Fruit fly (Drosophila melanogaster) whole organism, embryonic: ENCODE data around the gene CG44476.
A peak's percentile ranks its signal among the peaks of the same experiment; 100 is the strongest.

Source experiments
- ATbp ChIP-seq: fragments of 200-800 bp; sonication (Bioruptor generic); optimal IDR thresholded peaks from 2 replicates; lab custom pipeline; 2017; ENCODE audit warnings: missing biosample characterization, mild to moderate bottlenecking, missing genetic modification characterization, missing genetic modification reagents
- Asciz ChIP-seq: fragments of 200-800 bp; sonication (Bioruptor generic); optimal IDR thresholded peaks from 2 replicates; lab custom pipeline; 2017; ENCODE audit warnings: missing biosample characterization, mild to moderate bottlenecking, missing genetic modification characterization, missing genetic modification reagents
- Atf3 ChIP-seq: fragments of 200-800 bp; sonication (Bioruptor generic); optimal IDR thresholded peaks from 3 replicates; lab custom pipeline; 2016; ENCODE audit warnings: missing biosample characterization, missing genetic modification characterization
- BEAF-32 ChIP-seq: fragments of 200-800 bp; sonication (Bioruptor generic); optimal IDR thresholded peaks from 3 replicates; lab custom pipeline; 2017; ENCODE audit warnings: missing biosample characterization, missing genetic modification characterization, mild to moderate bottlenecking, moderate library complexity, missing genetic modification reagents
- Bgb ChIP-seq: fragments of 200-800 bp; sonication (Bioruptor generic); IDR thresholded peaks from 2 replicates; pipeline ENCODE4 v1.3.6; 2022; ENCODE audit warnings: missing biosample characterization, missing genetic modification characterization; ENCODE audit not compliant: partially characterized antibody
- BtbVII ChIP-seq: fragments of 200-800 bp; sonication (Bioruptor generic); optimal IDR thresholded peaks from 3 replicates; lab custom pipeline; 2017; ENCODE audit warnings: missing biosample characterization, mild to moderate bottlenecking, missing genetic modification characterization
- CG10462 ChIP-seq: fragments of 200-800 bp; sonication (Bioruptor generic); optimal IDR thresholded peaks from 2 replicates; lab custom pipeline; 2016; ENCODE audit warnings: missing biosample characterization, missing genetic modification characterization
- CG10543 ChIP-seq: fragments of 200-800 bp; sonication (Bioruptor generic); optimal IDR thresholded peaks from 3 replicates; lab custom pipeline; 2017; ENCODE audit warnings: missing biosample characterization, mild to moderate bottlenecking, missing genetic modification characterization, moderate library complexity
- CG10979 ChIP-seq: fragments of 200-800 bp; sonication (Bioruptor generic); optimal IDR thresholded peaks from 2 replicates; lab custom pipeline; 2018; ENCODE audit warnings: missing biosample characterization, mild to moderate bottlenecking, missing genetic modification characterization, moderate library complexity
- CG11456 ChIP-seq: fragments of 200-800 bp; sonication (Bioruptor generic); IDR thresholded peaks from 3 replicates; pipeline ENCODE4 v1.3.6; 2022; ENCODE audit warnings: missing biosample characterization, missing genetic modification characterization
- CG12155 ChIP-seq: fragments of 200-800 bp; sonication (Bioruptor generic); optimal IDR thresholded peaks from 3 replicates; lab custom pipeline; 2016; ENCODE audit warnings: missing biosample characterization, missing genetic modification characterization
- CG12299 ChIP-seq: fragments of 200-800 bp; sonication (Bioruptor generic); optimal IDR thresholded peaks from 2 replicates; lab custom pipeline; 2018; ENCODE audit warnings: missing biosample characterization, mild to moderate bottlenecking, missing genetic modification characterization
- CG14050 ChIP-seq: fragments of 200-800 bp; sonication (Bioruptor generic); IDR thresholded peaks from 3 replicates; pipeline ENCODE4 v1.3.6; 2022; ENCODE audit warnings: missing biosample characterization, missing genetic modification characterization
- CG15514 ChIP-seq: fragments of 200-800 bp; sonication (Bioruptor generic); optimal IDR thresholded peaks from 3 replicates; lab custom pipeline; 2017; ENCODE audit warnings: missing biosample characterization, missing genetic modification characterization, mild to moderate bottlenecking, moderate library complexity, missing genetic modification reagents
- CG1602 ChIP-seq: fragments of 200-800 bp; sonication (Bioruptor generic); optimal IDR thresholded peaks from 3 replicates; lab custom pipeline; 2016; ENCODE audit warnings: missing biosample characterization, missing genetic modification characterization
- CG16815 ChIP-seq: fragments of 200-800 bp; sonication (Bioruptor generic); optimal IDR thresholded peaks from 3 replicates; lab custom pipeline; 2017; ENCODE audit warnings: missing biosample characterization, mild to moderate bottlenecking, missing genetic modification characterization
- CG17328 ChIP-seq: fragments of 200-800 bp; sonication (Bioruptor generic); IDR thresholded peaks from 2 replicates; pipeline ENCODE4 v1.3.6; 2022; ENCODE audit warnings: missing biosample characterization, missing genetic modification characterization
- CG17612 ChIP-seq: fragments of 200-800 bp; sonication (Bioruptor generic); IDR thresholded peaks from 2 replicates; pipeline ENCODE4 v1.3.6; 2022; ENCODE audit warnings: missing biosample characterization, missing genetic modification characterization
- CG18619 ChIP-seq: fragments of 200-800 bp; sonication (Bioruptor generic); optimal IDR thresholded peaks from 3 replicates; lab custom pipeline; 2017; ENCODE audit warnings: missing biosample characterization, mild to moderate bottlenecking, missing genetic modification characterization
- CG18764 ChIP-seq: fragments of 200-800 bp; sonication (Bioruptor generic); optimal IDR thresholded peaks from 3 replicates; lab custom pipeline; 2016; ENCODE audit warnings: missing biosample characterization, missing genetic modification characterization
- CG2678 ChIP-seq: fragments of 200-800 bp; sonication (Bioruptor generic); optimal IDR thresholded peaks from 3 replicates; lab custom pipeline; 2019; ENCODE audit warnings: missing biosample characterization, mild to moderate bottlenecking, missing genetic modification characterization, moderate library complexity
- CG31441 ChIP-seq: fragments of 200-800 bp; sonication (Bioruptor generic); IDR thresholded peaks from 2 replicates; pipeline ENCODE4 v1.3.6; 2022; ENCODE audit warnings: missing biosample characterization, missing genetic modification characterization
- CG3281 ChIP-seq: fragments of 200-800 bp; sonication (Bioruptor generic); optimal IDR thresholded peaks from 3 replicates; lab custom pipeline; 2017; ENCODE audit warnings: missing biosample characterization, mild to moderate bottlenecking, missing genetic modification characterization
- CG4360 ChIP-seq: fragments of 200-800 bp; sonication (Bioruptor generic); IDR thresholded peaks from 2 replicates; pipeline ENCODE4 v1.3.6; 2022; ENCODE audit warnings: missing biosample characterization, missing genetic modification characterization
- CG43689 ChIP-seq: fragments of 200-800 bp; sonication (Bioruptor generic); IDR thresholded peaks from 2 replicates; pipeline ENCODE4 v1.3.6; 2022; ENCODE audit warnings: missing biosample characterization, missing genetic modification characterization
- CG5245 ChIP-seq: fragments of 200-800 bp; sonication (Bioruptor generic); optimal IDR thresholded peaks from 3 replicates; lab custom pipeline; 2016; ENCODE audit warnings: missing biosample characterization, missing genetic modification characterization
- CG7786 ChIP-seq: fragments of 200-800 bp; sonication (Bioruptor generic); optimal IDR thresholded peaks from 2 replicates; lab custom pipeline; 2016; ENCODE audit warnings: missing biosample characterization, missing genetic modification characterization
- CG8290 ChIP-seq, 3 experiments: fragments of 200-800 bp; sonication (Bioruptor generic); optimal IDR thresholded peaks; 2 replicates each; lab custom pipeline; 2016 to 2019; ENCODE audit warnings: missing biosample characterization in 3 of 3, missing genetic modification characterization in 3 of 3, mild to moderate bottlenecking in 2 of 3, moderate library complexity in 1 of 3
- CG8944 ChIP-seq: fragments of 200-800 bp; sonication (Bioruptor generic); optimal IDR thresholded peaks from 3 replicates; lab custom pipeline; 2016; ENCODE audit warnings: missing biosample characterization, missing genetic modification characterization
- CG9727 ChIP-seq: fragments of 200-800 bp; sonication (Bioruptor generic); optimal IDR thresholded peaks from 3 replicates; lab custom pipeline; 2017; ENCODE audit warnings: missing biosample characterization, mild to moderate bottlenecking, missing genetic modification characterization
- Chrac-16 ChIP-seq: fragments of 200-800 bp; sonication (Bioruptor generic); optimal IDR thresholded peaks from 3 replicates; lab custom pipeline; 2016; ENCODE audit warnings: missing biosample characterization, missing genetic modification characterization
- CrebB ChIP-seq: fragments of 200-800 bp; sonication (Bioruptor generic); optimal IDR thresholded peaks from 3 replicates; lab custom pipeline; 2018; ENCODE audit warnings: missing biosample characterization, mild to moderate bottlenecking, missing genetic modification characterization
- Dbx ChIP-seq: fragments of 200-800 bp; sonication (Bioruptor generic); IDR thresholded peaks from 3 replicates; pipeline ENCODE4 v1.3.6; 2022; ENCODE audit warnings: missing biosample characterization, missing genetic modification characterization
- Hsf ChIP-seq: fragments of 200-800 bp; sonication (Bioruptor generic); optimal IDR thresholded peaks from 3 replicates; lab custom pipeline; 2016; ENCODE audit warnings: missing biosample characterization, missing genetic modification characterization
- MBD-R2 ChIP-seq: fragments of 200-800 bp; sonication (Bioruptor generic); IDR thresholded peaks from 2 replicates; pipeline ENCODE4 v1.3.6; 2022; ENCODE audit warnings: missing biosample characterization, missing genetic modification characterization
- Med ChIP-seq: fragments of 200-800 bp; sonication (Bioruptor generic); peaks from one replicate; lab custom pipeline; 2016; ENCODE audit warnings: missing biosample characterization, missing genetic modification characterization, mild to moderate bottlenecking, inconsistent platforms, moderate library complexity
- NC2α ChIP-seq: fragments of 200-800 bp; sonication (Bioruptor generic); optimal IDR thresholded peaks from 2 replicates; lab custom pipeline; 2016; ENCODE audit warnings: missing biosample characterization, missing genetic modification characterization
- Oli ChIP-seq: fragments of 200-800 bp; sonication (Bioruptor generic); optimal IDR thresholded peaks from 2 replicates; lab custom pipeline; 2018; ENCODE audit warnings: missing biosample characterization, mild to moderate bottlenecking, missing genetic modification characterization, moderate library complexity
- abd-A ChIP-seq: fragments of 200-800 bp; sonication (Bioruptor generic); optimal IDR thresholded peaks from 3 replicates; lab custom pipeline; 2019; ENCODE audit warnings: missing biosample characterization, mild to moderate bottlenecking, missing genetic modification characterization, moderate library complexity
- al ChIP-seq: fragments of 200-800 bp; sonication (Bioruptor generic); IDR thresholded peaks from 2 replicates; pipeline ENCODE4 v1.3.6; 2022; ENCODE audit warnings: missing biosample characterization, missing genetic modification characterization
- cg ChIP-seq: fragments of 200-800 bp; sonication (Bioruptor generic); optimal IDR thresholded peaks from 3 replicates; lab custom pipeline; 2019; ENCODE audit warnings: missing biosample characterization, mild to moderate bottlenecking, missing genetic modification characterization, moderate library complexity
- eyg ChIP-seq: fragments of 200-800 bp; sonication (Bioruptor generic); optimal IDR thresholded peaks from 3 replicates; lab custom pipeline; 2016; ENCODE audit warnings: missing biosample characterization, missing genetic modification characterization
- inv ChIP-seq: fragments of 200-800 bp; sonication (Bioruptor generic); IDR thresholded peaks from 2 replicates; pipeline ENCODE4 v1.3.6; 2022; ENCODE audit warnings: missing biosample characterization, missing genetic modification characterization; ENCODE audit not compliant: partially characterized antibody
- jumu ChIP-seq: fragments of 200-800 bp; sonication (Bioruptor generic); optimal IDR thresholded peaks from 3 replicates; lab custom pipeline; 2016; ENCODE audit warnings: missing biosample characterization, missing genetic modification characterization
- klu ChIP-seq: fragments of 200-800 bp; sonication (Bioruptor generic); IDR thresholded peaks from 2 replicates; pipeline ENCODE4 v1.3.6; 2022; ENCODE audit warnings: missing biosample characterization, missing genetic modification characterization
- p53 ChIP-seq: fragments of 200-800 bp; sonication (Bioruptor generic); optimal IDR thresholded peaks from 2 replicates; lab custom pipeline; 2016; ENCODE audit warnings: missing biosample characterization, missing genetic modification characterization
- pros ChIP-seq: fragments of 200-800 bp; sonication (Bioruptor generic); optimal IDR thresholded peaks from 3 replicates; lab custom pipeline; 2019; ENCODE audit warnings: missing biosample characterization, mild to moderate bottlenecking, missing genetic modification characterization, moderate library complexity
- slbo ChIP-seq: fragments of 200-800 bp; sonication (Bioruptor generic); IDR thresholded peaks from 2 replicates; pipeline ENCODE4 v1.3.6; 2022; ENCODE audit warnings: missing biosample characterization, missing genetic modification characterization
- zfh1 ChIP-seq: fragments of 200-800 bp; sonication (Bioruptor generic); IDR thresholded peaks from 3 replicates; pipeline ENCODE4 v1.3.6; 2022; ENCODE audit warnings: missing biosample characterization, missing genetic modification characterization

CG44476 gene

dm6 chr2L:18121367-18122230 is 8.6 kb upstream of the CG44476 start (continued):
- TF ChIP-seq eyg, result no peak
- TF ChIP-seq zfh1, result no peak
- TF ChIP-seq Bgb (GFP tag; lab: Robert Waterston, UW), result no peak
- TF ChIP-seq klu, result peak; percentile 25; the same call in 1 of the 2 replicates
- TF ChIP-seq CG12299, result no peak
- no peak for TF ChIP-seq CG10543 (GFP tag; lab: Kevin White, UChicago)
- peak; percentile 57 for TF ChIP-seq CG2678 (tag; lab: Kevin White, UChicago)
- TF ChIP-seq cg (GFP tag; lab: Kevin White, UChicago), result no peak
- TF ChIP-seq slbo (GFP tag; lab: Robert Waterston, UW), result peak; percentile 56
- TF ChIP-seq CG12155 (GFP tag; lab: Kevin White, UChicago), result peak; percentile 12
- TF ChIP-seq p53 (GFP tag; lab: Kevin White, UChicago), result no peak
- no peak for TF ChIP-seq inv (GFP tag; lab: Robert Waterston, UW)
- TF ChIP-seq CG9727 (GFP tag; lab: Kevin White, UChicago), result peak; percentile 35
- no peak for TF ChIP-seq CG18619 (GFP tag; lab: Kevin White, UChicago)
- no peak for TF ChIP-seq CG11456 (GFP tag; lab: Robert Waterston, UW)
- TF ChIP-seq al, result no peak
- TF ChIP-seq Asciz (GFP tag; lab: Kevin White, UChicago), result peak; percentile 21
- no peak for TF ChIP-seq Atf3 (GFP tag; lab: Kevin White, UChicago)
- TF ChIP-seq abd-A (tag; lab: Kevin White, UChicago), result no peak
- TF ChIP-seq MBD-R2 (GFP tag; lab: Robert Waterston, UW), result no peak
- TF ChIP-seq CG18764 (GFP tag; lab: Kevin White, UChicago), result peak; percentile 3
- no peak for TF ChIP-seq BEAF-32 (GFP tag; lab: Kevin White, UChicago)
- TF ChIP-seq CG10462 (GFP tag; lab: Kevin White, UChicago), result no peak
- TF ChIP-seq ATbp, result peak; percentile 45
- TF ChIP-seq CG15514 (GFP tag; lab: Kevin White, UChicago), result no peak
- TF ChIP-seq CG43689 (GFP tag; lab: Robert Waterston, UW), result no peak
- peak; percentile 48; the same call in 1 of the 2 replicates for TF ChIP-seq CG17328 (GFP tag; lab: Robert Waterston, UW)
- TF ChIP-seq BtbVII (GFP tag; lab: Kevin White, UChicago), result no peak
- TF ChIP-seq CG31441 (GFP tag; lab: Robert Waterston, UW), result peak; percentile 53
- no peak for TF ChIP-seq CG14050
- TF ChIP-seq pros (GFP tag; lab: Kevin White, UChicago), result no peak
- peak; percentile 43 for TF ChIP-seq CG5245 (GFP tag; lab: Kevin White, UChicago)
- 0 out of 3 replicates have a peak, but pooled peaks have one; percentile 10 for TF ChIP-seq Dbx (GFP tag; lab: Robert Waterston, UW)
- peak; percentile 57 for TF ChIP-seq Hsf (GFP tag; lab: Kevin White, UChicago)
- TF ChIP-seq CG16815, result peak; percentile 5
- TF ChIP-seq CG1602 (GFP tag; lab: Kevin White, UChicago), result peak; percentile 26
- peak; percentile 33 for TF ChIP-seq Chrac-16 (GFP tag; lab: Kevin White, UChicago)
- peak; percentile 19 for TF ChIP-seq CG3281 (GFP tag; lab: Kevin White, UChicago)
- TF ChIP-seq jumu, result peak; percentile 33
- TF ChIP-seq Med (GFP tag; lab: Kevin White, UChicago), result peak; percentile 92
- TF ChIP-seq NC2α (GFP tag; lab: Kevin White, UChicago), result no peak
- TF ChIP-seq Oli (tag; lab: Kevin White, UChicago), result peak; percentile 45
- TF ChIP-seq CG7786 (GFP tag; lab: Kevin White, UChicago), result peak; percentile 27
- peak; percentile 33 for TF ChIP-seq CG8944 (GFP tag; lab: Kevin White, UChicago)
- TF ChIP-seq CG10979 (tag; lab: Kevin White, UChicago), result no peak
- TF ChIP-seq CrebB (tag; lab: Kevin White, UChicago), result no peak
- TF ChIP-seq CG8290 (GFP tag; optimal IDR thresholded peaks at IDR 0.05; lab: Kevin White, UChicago), result no peak
- TF ChIP-seq CG8290 (tag; optimal IDR thresholded peaks at IDR 0.05; lab: Kevin White, UChicago), result no peak
- TF ChIP-seq CG17612 (GFP tag; lab: Robert Waterston, UW), result no peak
- TF ChIP-seq CG4360 (GFP tag; lab: Robert Waterston, UW), result no peak
